Fruit fly (Drosophila melanogaster) whole organism, embryonic: ENCODE data around the gene bero.

Experiments
- Ada2b ChIP-seq: fragments of 200-800 bp; sonication (Bioruptor generic); IDR thresholded peaks from 2 replicates; pipeline ENCODE4 v1.3.6; 2022; ENCODE audit warnings: missing biosample characterization, missing genetic modification characterization
- Asciz ChIP-seq: fragments of 200-800 bp; sonication (Bioruptor generic); optimal IDR thresholded peaks from 2 replicates; lab custom pipeline; 2017; ENCODE audit warnings: missing biosample characterization, mild to moderate bottlenecking, missing genetic modification characterization, missing genetic modification reagents
- Bteb2 ChIP-seq: fragments of 200-800 bp; sonication (Bioruptor generic); optimal IDR thresholded peaks from 2 replicates; lab custom pipeline; 2016; ENCODE audit warnings: missing biosample characterization, missing genetic modification characterization
- CG12155 ChIP-seq: fragments of 200-800 bp; sonication (Bioruptor generic); optimal IDR thresholded peaks from 3 replicates; lab custom pipeline; 2016; ENCODE audit warnings: missing biosample characterization, missing genetic modification characterization
- CG13296 ChIP-seq: fragments of 200-800 bp; sonication (Bioruptor generic); optimal IDR thresholded peaks from 3 replicates; lab custom pipeline; 2018; ENCODE audit warnings: missing biosample characterization, mild to moderate bottlenecking, missing genetic modification characterization
- CG13775 ChIP-seq: fragments of 200-800 bp; sonication (Bioruptor generic); optimal IDR thresholded peaks from 3 replicates; lab custom pipeline; 2017; ENCODE audit warnings: missing biosample characterization, mild to moderate bottlenecking, missing genetic modification characterization
- CG14441 ChIP-seq: fragments of 200-800 bp; sonication (Bioruptor generic); IDR thresholded peaks from 2 replicates; pipeline ENCODE4 v1.3.6; 2022; ENCODE audit warnings: missing biosample characterization, missing genetic modification characterization
- CG14965 ChIP-seq: fragments of 200-800 bp; sonication (Bioruptor generic); optimal IDR thresholded peaks from 2 replicates; lab custom pipeline; 2016; ENCODE audit warnings: missing biosample characterization, missing genetic modification characterization, borderline replicate concordance
- CG15514 ChIP-seq: fragments of 200-800 bp; sonication (Bioruptor generic); optimal IDR thresholded peaks from 3 replicates; lab custom pipeline; 2017; ENCODE audit warnings: missing biosample characterization, missing genetic modification characterization, mild to moderate bottlenecking, moderate library complexity, missing genetic modification reagents
- CG16779 ChIP-seq: fragments of 200-800 bp; sonication (Bioruptor generic); IDR thresholded peaks from 2 replicates; pipeline ENCODE4 v1.3.6; 2022; ENCODE audit warnings: missing biosample characterization, missing genetic modification characterization
- CG17359 ChIP-seq: fragments of 200-800 bp; sonication (Bioruptor generic); optimal IDR thresholded peaks from 3 replicates; lab custom pipeline; 2018; ENCODE audit warnings: missing biosample characterization, mild to moderate bottlenecking, missing genetic modification characterization, moderate library complexity
- CG18476 ChIP-seq: fragments of 200-800 bp; sonication (Bioruptor generic); optimal IDR thresholded peaks from 2 replicates; lab custom pipeline; 2016; ENCODE audit warnings: missing biosample characterization, mild to moderate bottlenecking, missing genetic modification characterization
- CG2678 ChIP-seq: fragments of 200-800 bp; sonication (Bioruptor generic); optimal IDR thresholded peaks from 3 replicates; lab custom pipeline; 2019; ENCODE audit warnings: missing biosample characterization, mild to moderate bottlenecking, missing genetic modification characterization, moderate library complexity
- CG30403 ChIP-seq: fragments of 200-800 bp; sonication (Bioruptor generic); optimal IDR thresholded peaks from 3 replicates; lab custom pipeline; 2016; ENCODE audit warnings: missing biosample characterization, missing genetic modification characterization
- CG31365 ChIP-seq: fragments of 200-800 bp; sonication (Bioruptor generic); optimal IDR thresholded peaks from 2 replicates; lab custom pipeline; 2018; ENCODE audit warnings: missing biosample characterization, mild to moderate bottlenecking, missing genetic modification characterization
- CG3163 ChIP-seq: fragments of 200-800 bp; sonication (Bioruptor generic); optimal IDR thresholded peaks from 3 replicates; lab custom pipeline; 2016; ENCODE audit warnings: missing biosample characterization, missing genetic modification characterization
- CG32532 ChIP-seq: fragments of 200-800 bp; sonication (Bioruptor generic); IDR thresholded peaks from 2 replicates; pipeline ENCODE4 v1.3.6; 2022; ENCODE audit warnings: missing biosample characterization, missing genetic modification characterization
- CG3281 ChIP-seq: fragments of 200-800 bp; sonication (Bioruptor generic); optimal IDR thresholded peaks from 3 replicates; lab custom pipeline; 2017; ENCODE audit warnings: missing biosample characterization, mild to moderate bottlenecking, missing genetic modification characterization
- CG34376 ChIP-seq: fragments of 200-800 bp; sonication (Bioruptor generic); optimal IDR thresholded peaks from 2 replicates; lab custom pipeline; 2018; ENCODE audit warnings: missing biosample characterization, mild to moderate bottlenecking, missing genetic modification characterization
- CG4360 ChIP-seq: fragments of 200-800 bp; sonication (Bioruptor generic); IDR thresholded peaks from 2 replicates; pipeline ENCODE4 v1.3.6; 2022; ENCODE audit warnings: missing biosample characterization, missing genetic modification characterization
- CG43689 ChIP-seq: fragments of 200-800 bp; sonication (Bioruptor generic); IDR thresholded peaks from 2 replicates; pipeline ENCODE4 v1.3.6; 2022; ENCODE audit warnings: missing biosample characterization, missing genetic modification characterization
- CG4424 ChIP-seq: fragments of 200-800 bp; sonication (Bioruptor generic); optimal IDR thresholded peaks from 3 replicates; lab custom pipeline; 2016; ENCODE audit warnings: missing biosample characterization, missing genetic modification characterization
- CG4617 ChIP-seq: fragments of 200-800 bp; sonication (Bioruptor generic); optimal IDR thresholded peaks from 3 replicates; lab custom pipeline; 2016; ENCODE audit warnings: missing biosample characterization, missing genetic modification characterization, borderline replicate concordance
- CG4707 ChIP-seq: fragments of 200-800 bp; sonication (Bioruptor generic); optimal IDR thresholded peaks from 2 replicates; lab custom pipeline; 2018; ENCODE audit warnings: missing biosample characterization, mild to moderate bottlenecking, missing genetic modification characterization, moderate library complexity
- CG4820 ChIP-seq: fragments of 200-800 bp; sonication (Bioruptor generic); optimal IDR thresholded peaks from 3 replicates; lab custom pipeline; 2016; ENCODE audit warnings: missing biosample characterization, missing genetic modification characterization
- CG7556 ChIP-seq: fragments of 200-800 bp; sonication (Bioruptor generic); optimal IDR thresholded peaks from 2 replicates; lab custom pipeline; 2017; ENCODE audit warnings: missing biosample characterization, mild to moderate bottlenecking, missing genetic modification characterization
- CG7928 ChIP-seq: fragments of 200-800 bp; sonication (Bioruptor generic); optimal IDR thresholded peaks from 2 replicates; lab custom pipeline; 2017; ENCODE audit warnings: missing biosample characterization, mild to moderate bottlenecking, missing genetic modification characterization
- Ets97D ChIP-seq: fragments of 200-800 bp; sonication (Bioruptor generic); optimal IDR thresholded peaks from 3 replicates; lab custom pipeline; 2016; ENCODE audit warnings: missing biosample characterization, missing genetic modification characterization
- Hr3 ChIP-seq: fragments of 200-800 bp; sonication (Bioruptor generic); optimal IDR thresholded peaks from 3 replicates; lab custom pipeline; 2016; ENCODE audit warnings: missing biosample characterization, missing genetic modification characterization
- MBD-R2 ChIP-seq: fragments of 200-800 bp; sonication (Bioruptor generic); IDR thresholded peaks from 2 replicates; pipeline ENCODE4 v1.3.6; 2022; ENCODE audit warnings: missing biosample characterization, missing genetic modification characterization
- Pdp1 ChIP-seq, 2 experiments: fragments of 200-800 bp; sonication (Bioruptor generic); optimal IDR thresholded peaks; 3 replicates each; lab custom pipeline; 2016; ENCODE audit warnings: missing biosample characterization in 2 of 2, missing genetic modification characterization in 2 of 2, mild to moderate bottlenecking in 1 of 2, moderate library complexity in 1 of 2
- Ravus ChIP-seq: fragments of 200-800 bp; sonication (Bioruptor generic); IDR thresholded peaks from 2 replicates; pipeline ENCODE4 v1.3.6; 2022; ENCODE audit warnings: missing biosample characterization, missing genetic modification characterization
- Rx ChIP-seq: fragments of 200-800 bp; sonication (Bioruptor generic); IDR thresholded peaks from 2 replicates; pipeline ENCODE4 v1.3.6; 2022; ENCODE audit warnings: missing biosample characterization, missing genetic modification characterization
- Side ChIP-seq: fragments of 200-800 bp; sonication (Bioruptor generic); optimal IDR thresholded peaks from 2 replicates; lab custom pipeline; 2016; ENCODE audit warnings: missing biosample characterization, missing genetic modification characterization
- Sox102F ChIP-seq: fragments of 200-800 bp; sonication (Bioruptor generic); optimal IDR thresholded peaks from 2 replicates; lab custom pipeline; 2018; ENCODE audit warnings: missing biosample characterization, mild to moderate bottlenecking, missing genetic modification characterization, moderate library complexity
- abd-A ChIP-seq: fragments of 200-800 bp; sonication (Bioruptor generic); optimal IDR thresholded peaks from 3 replicates; lab custom pipeline; 2019; ENCODE audit warnings: missing biosample characterization, mild to moderate bottlenecking, missing genetic modification characterization, moderate library complexity
- aop ChIP-seq: fragments of 200-800 bp; sonication (Bioruptor generic); IDR thresholded peaks from 2 replicates; pipeline ENCODE4 v1.3.6; 2022; ENCODE audit warnings: missing biosample characterization, missing genetic modification characterization
- cg ChIP-seq: fragments of 200-800 bp; sonication (Bioruptor generic); optimal IDR thresholded peaks from 3 replicates; lab custom pipeline; 2019; ENCODE audit warnings: missing biosample characterization, mild to moderate bottlenecking, missing genetic modification characterization, moderate library complexity
- chn ChIP-seq: fragments of 200-800 bp; sonication (Bioruptor generic); optimal IDR thresholded peaks from 2 replicates; lab custom pipeline; 2016; ENCODE audit warnings: missing biosample characterization, missing genetic modification characterization
- en ChIP-seq: fragments of 200-800 bp; sonication (Bioruptor generic); optimal IDR thresholded peaks from 2 replicates; lab custom pipeline; 2016; ENCODE audit warnings: missing biosample characterization, missing genetic modification characterization
- eyg ChIP-seq: fragments of 200-800 bp; sonication (Bioruptor generic); optimal IDR thresholded peaks from 3 replicates; lab custom pipeline; 2016; ENCODE audit warnings: missing biosample characterization, missing genetic modification characterization
- mam ChIP-seq: fragments of 200-800 bp; sonication (Bioruptor generic); optimal IDR thresholded peaks from 3 replicates; lab custom pipeline; 2016; ENCODE audit warnings: missing biosample characterization, missing genetic modification characterization
- nom ChIP-seq: fragments of 200-800 bp; sonication (Bioruptor generic); optimal IDR thresholded peaks from 2 replicates; lab custom pipeline; 2017; ENCODE audit warnings: missing biosample characterization, missing genetic modification characterization, mild to moderate bottlenecking, moderate library complexity, missing genetic modification reagents
- onecut ChIP-seq: fragments of 200-800 bp; sonication (Bioruptor generic); IDR thresholded peaks from 2 replicates; pipeline ENCODE4 v1.3.6; 2022; ENCODE audit warnings: missing biosample characterization, missing genetic modification characterization
- p53 ChIP-seq: fragments of 200-800 bp; sonication (Bioruptor generic); optimal IDR thresholded peaks from 2 replicates; lab custom pipeline; 2016; ENCODE audit warnings: missing biosample characterization, missing genetic modification characterization
- sd ChIP-seq: fragments of 200-800 bp; sonication (Bioruptor generic); optimal IDR thresholded peaks from 3 replicates; lab custom pipeline; 2018; ENCODE audit warnings: missing biosample characterization, mild to moderate bottlenecking, missing genetic modification characterization, moderate library complexity
- sima ChIP-seq: fragments of 200-800 bp; sonication (Bioruptor generic); optimal IDR thresholded peaks from 2 replicates; lab custom pipeline; 2016; ENCODE audit warnings: missing biosample characterization, missing genetic modification characterization
- trh ChIP-seq: fragments of 200-800 bp; sonication (Bioruptor generic); optimal IDR thresholded peaks from 2 replicates; lab custom pipeline; 2016; ENCODE audit warnings: missing biosample characterization, missing genetic modification characterization
- tup ChIP-seq: fragments of 200-800 bp; sonication (Bioruptor generic); optimal IDR thresholded peaks from 2 replicates; lab custom pipeline; 2016; ENCODE audit warnings: missing biosample characterization, mild to moderate bottlenecking, missing genetic modification characterization, moderate library complexity
- zfh1 ChIP-seq: fragments of 200-800 bp; sonication (Bioruptor generic); IDR thresholded peaks from 3 replicates; pipeline ENCODE4 v1.3.6; 2022; ENCODE audit warnings: missing biosample characterization, missing genetic modification characterization

The bero gene

DNA sequence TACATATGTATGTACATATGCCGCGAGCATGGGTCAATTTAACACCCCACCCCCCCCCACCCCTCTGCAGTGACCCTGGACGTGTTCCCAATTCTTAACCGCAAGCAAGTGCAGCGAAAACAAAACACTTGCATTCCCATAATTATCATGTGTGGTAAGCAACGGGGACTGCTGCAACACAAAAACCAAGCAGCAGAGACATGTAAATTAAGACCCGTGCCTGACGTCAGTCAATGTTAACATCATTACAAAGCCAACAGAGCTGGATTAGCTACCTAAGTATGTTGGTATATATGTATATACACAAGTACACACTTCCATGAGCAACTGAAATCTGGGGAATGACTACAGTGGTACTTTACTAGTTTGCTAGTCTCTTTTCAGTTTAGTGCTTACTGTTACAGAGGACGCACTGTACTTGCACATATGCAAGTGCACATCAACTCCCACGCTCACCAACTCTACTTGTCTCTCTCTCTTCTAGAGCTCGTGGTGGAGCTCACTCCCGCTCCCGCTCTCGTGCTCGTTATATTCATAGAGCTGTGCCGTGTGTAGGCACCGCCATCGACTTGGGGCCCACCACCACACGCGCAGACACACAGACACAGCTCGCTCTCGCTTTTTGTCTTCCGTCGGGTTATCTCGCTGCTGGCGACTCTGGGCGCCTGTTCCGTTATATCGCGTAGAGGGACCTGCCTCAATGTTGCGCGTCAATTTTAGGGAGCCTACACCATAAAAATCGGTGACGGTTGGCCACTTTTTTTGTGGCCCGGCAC is 37.1 kb upstream of the bero start (continued):
- TF ChIP-seq onecut (GFP tag; lab: Robert Waterston, UW) (peak; percentile 41; the same call in 1 of the 2 replicates), CG4617 (GFP tag; lab: Kevin White, UChicago) (no peak), Side (GFP tag; lab: Kevin White, UChicago) (no peak), CG15514 (GFP tag; lab: Kevin White, UChicago) (no peak), CG4360 (no peak; the same call in 1 of the 2 replicates), CG3281 (no peak), Bteb2 (GFP tag; lab: Kevin White, UChicago) (no peak), CG12155 (GFP tag; lab: Kevin White, UChicago) (no peak), CG7928 (GFP tag; lab: Kevin White, UChicago) (no peak), CG2678 (tag; lab: Kevin White, UChicago) (peak; percentile 25), zfh1 (GFP tag; lab: Robert Waterston, UW) (no peak; the same call in 2 of the 3 replicates), CG34376 (GFP tag; lab: Kevin White, UChicago) (peak; percentile 39), CG14965 (GFP tag; lab: Kevin White, UChicago) (no peak), sima (GFP tag; lab: Kevin White, UChicago) (no peak), CG14441 (GFP tag; lab: Robert Waterston, UW) (no peak), Ada2b (GFP tag; lab: Robert Waterston, UW) (no peak), CG31365 (no peak), MBD-R2 (GFP tag; lab: Robert Waterston, UW) (no peak), Sox102F (GFP tag; lab: Kevin White, UChicago) (no peak), eyg (GFP tag; lab: Kevin White, UChicago) (no peak), Hr3 (GFP tag; lab: Kevin White, UChicago) (no peak), CG4707 (no peak), chn (GFP tag; lab: Kevin White, UChicago) (no peak), nom (GFP tag; lab: Kevin White, UChicago) (peak; percentile 14), Rx (GFP tag; lab: Robert Waterston, UW) (no peak), CG4820 (GFP tag; lab: Kevin White, UChicago) (no peak), CG13296 (GFP tag; lab: Kevin White, UChicago) (no peak), Ets97D (GFP tag; lab: Kevin White, UChicago) (no peak), p53 (GFP tag; lab: Kevin White, UChicago) (no peak), CG4424 (peak; percentile 24), trh (GFP tag; lab: Kevin White, UChicago) (no peak), aop (GFP tag; lab: Robert Waterston, UW) (no peak), CG3163 (GFP tag; lab: Kevin White, UChicago) (no peak), Pdp1 (GFP tag; optimal IDR thresholded peaks at IDR 0.05; lab: Kevin White, UChicago) (peak in 1 of 2 experiments; percentile 25), CG17359 (tag; lab: Kevin White, UChicago) (peak; percentile 44), tup (no peak), CG7556 (GFP tag; lab: Kevin White, UChicago) (no peak), en (no peak), CG32532 (peak; percentile 56), CG18476 (GFP tag; lab: Kevin White, UChicago) (no peak), CG13775 (GFP tag; lab: Kevin White, UChicago) (no peak), CG16779 (GFP tag; lab: Robert Waterston, UW) (0 out of 2 replicates have a peak, but pooled peaks have one; percentile 24), mam (GFP tag; lab: Kevin White, UChicago) (no peak), cg (GFP tag; lab: Kevin White, UChicago) (peak; percentile 84), CG30403 (GFP tag; lab: Kevin White, UChicago) (no peak), sd (tag; lab: Kevin White, UChicago) (peak; percentile 9), Asciz (GFP tag; lab: Kevin White, UChicago) (no peak), abd-A (tag; lab: Kevin White, UChicago) (peak; percentile 97), Ravus (GFP tag; lab: Robert Waterston, UW) (no peak), CG43689 (GFP tag; lab: Robert Waterston, UW) (no peak)
